Fruit fly (Drosophila melanogaster): ENCODE results near the gene tobi.

tobi gene

DNA sequence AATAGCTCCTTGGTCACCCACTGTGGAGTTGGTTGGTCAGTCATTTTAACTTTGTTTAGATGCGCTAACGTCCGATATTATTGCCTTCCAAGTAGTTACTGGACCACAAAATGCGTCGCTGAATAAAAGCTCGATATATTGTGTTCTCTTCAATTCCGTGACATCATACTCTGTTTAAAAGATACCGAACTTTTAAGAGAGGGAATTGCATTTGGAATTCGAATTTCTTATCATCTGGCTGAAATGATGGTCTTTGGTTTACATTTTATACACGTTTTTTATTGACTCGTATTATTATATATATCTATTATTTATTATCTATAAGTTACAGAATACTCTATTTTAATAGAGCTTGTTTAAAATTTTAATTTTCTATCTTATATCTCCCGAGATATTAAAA lies 15.6 kb downstream of the tobi start, which contains the start of gene CHKov2:
Gene CHKov2, minus strand, starts transcription at position 101 of the 400 bp plus-strand sequence.
- peak; percentile 5 for TF ChIP-seq cic (GFP tag; optimal IDR thresholded peaks at IDR 0.05)
- no peak for TF ChIP-seq CG14711 (tag; optimal IDR thresholded peaks at IDR 0.05)

- TF ChIP-seq Mnt (GFP tag; optimal IDR thresholded peaks at IDR 0.05), result no peak
- peak; percentile 43 for TF ChIP-seq CG33017 (tag; optimal IDR thresholded peaks at IDR 0.05)
- no peak for TF ChIP-seq CG14711 (tag; optimal IDR thresholded peaks at IDR 0.05)
- TF ChIP-seq CG1620 (GFP tag; optimal IDR thresholded peaks at IDR 0.05), result no peak
- TF ChIP-seq cic (GFP tag; optimal IDR thresholded peaks at IDR 0.05), result peak; percentile 1
- TF ChIP-seq CG7045 (GFP tag; optimal IDR thresholded peaks at IDR 0.05), result no peak
- no peak for TF ChIP-seq kay (GFP tag; ENCODE audit: borderline replicate concordance)
- no peak for TF ChIP-seq pad (GFP tag; optimal IDR thresholded peaks at IDR 0.05)
- TF ChIP-seq tj (GFP tag; optimal IDR thresholded peaks at IDR 0.05), result no peak
- TF ChIP-seq CG5204 (GFP tag; optimal IDR thresholded peaks at IDR 0.05), result no peak
- no peak for TF ChIP-seq Clk (GFP tag; optimal IDR thresholded peaks at IDR 0.05)
- no peak for TF ChIP-seq ovo (GFP tag; optimal IDR thresholded peaks at IDR 0.05)
- TF ChIP-seq Crg-1 (GFP tag; optimal IDR thresholded peaks at IDR 0.05), result no peak
- TF ChIP-seq CG12768 (GFP tag; optimal IDR thresholded peaks at IDR 0.05), result peak; percentile 21
- TF ChIP-seq CG7101 (tag; optimal IDR thresholded peaks at IDR 0.05), result no peak
- TF ChIP-seq cnc (optimal IDR thresholded peaks at IDR 0.05), result no peak
- no peak for TF ChIP-seq Hr96 (GFP tag; optimal IDR thresholded peaks at IDR 0.05)
- no peak for TF ChIP-seq toe (GFP tag; optimal IDR thresholded peaks at IDR 0.05)
- no peak for TF ChIP-seq bab1 (GFP tag; optimal IDR thresholded peaks at IDR 0.05)
- peak; percentile 13 for TF ChIP-seq CG11617 (GFP tag; optimal IDR thresholded peaks at IDR 0.05)
Measured at dm6 chr3R:25329079-25329478, 17.6 kb downstream of the tobi start, which contains the start of gene CHKov1. Gene CHKov1 (minus strand): TSS chr3R:25329316.

DNA sequence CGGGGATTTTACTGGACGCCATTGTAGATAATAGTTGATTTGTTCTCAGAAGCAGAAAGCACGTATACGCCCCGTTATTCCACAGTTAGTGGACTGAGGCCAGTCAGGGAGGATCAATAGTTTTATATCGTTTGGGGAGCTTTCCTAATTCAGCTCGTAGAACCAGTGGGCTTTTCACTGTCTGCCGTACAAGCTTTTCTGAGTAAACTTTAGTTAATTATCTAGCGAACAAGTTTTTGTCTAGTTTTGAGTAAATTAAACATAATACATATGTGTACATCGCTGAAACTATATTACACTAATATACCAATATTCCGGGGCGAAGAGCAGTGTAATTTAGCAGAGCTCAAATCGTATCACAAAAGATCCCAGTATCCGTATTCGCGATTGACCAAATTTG lies 24.1 kb downstream of the tobi start, which contains the start of gene CG10562:
Gene CG10562, minus strand, starts transcription at position 101 of the 400 bp plus-strand sequence.
- TF ChIP-seq tj (GFP tag; optimal IDR thresholded peaks at IDR 0.05) (no peak), cic (GFP tag; optimal IDR thresholded peaks at IDR 0.05) (peak; percentile 28), CG12768 (GFP tag; optimal IDR thresholded peaks at IDR 0.05) (peak; percentile 10)

dm6 chr3R:25321681-25322080 lies 25.0 kb downstream of the tobi start:
- TF ChIP-seq cic (GFP tag; optimal IDR thresholded peaks at IDR 0.05), result no peak
- no peak for TF ChIP-seq CG11617 (GFP tag; optimal IDR thresholded peaks at IDR 0.05)
- TF ChIP-seq CG7045 (GFP tag; optimal IDR thresholded peaks at IDR 0.05), result no peak
- TF ChIP-seq bab1 (GFP tag; optimal IDR thresholded peaks at IDR 0.05), result no peak
- no peak for TF ChIP-seq tj (GFP tag; optimal IDR thresholded peaks at IDR 0.05)
- TF ChIP-seq Mnt (GFP tag; optimal IDR thresholded peaks at IDR 0.05), result no peak
- TF ChIP-seq Hr96 (GFP tag; optimal IDR thresholded peaks at IDR 0.05), result no peak
- no peak for TF ChIP-seq Clk (GFP tag; optimal IDR thresholded peaks at IDR 0.05)
- TF ChIP-seq CG5204 (GFP tag; optimal IDR thresholded peaks at IDR 0.05), result no peak
- no peak for TF ChIP-seq ovo (GFP tag; optimal IDR thresholded peaks at IDR 0.05)
- no peak for TF ChIP-seq CG12768 (GFP tag; optimal IDR thresholded peaks at IDR 0.05)
- no peak for TF ChIP-seq CG14711 (tag; optimal IDR thresholded peaks at IDR 0.05)
- no peak for TF ChIP-seq kay (GFP tag; ENCODE audit: borderline replicate concordance)

- no peak for TF ChIP-seq CG33017 (tag; optimal IDR thresholded peaks at IDR 0.05)
- TF ChIP-seq CG7045 (GFP tag; optimal IDR thresholded peaks at IDR 0.05), result no peak
- no peak for TF ChIP-seq CG14711 (tag; optimal IDR thresholded peaks at IDR 0.05)
- no peak for TF ChIP-seq cic (GFP tag; optimal IDR thresholded peaks at IDR 0.05)
- TF ChIP-seq kay (GFP tag; ENCODE audit: borderline replicate concordance), result no peak
- TF ChIP-seq CG7101 (tag; optimal IDR thresholded peaks at IDR 0.05), result no peak
- no peak for TF ChIP-seq ovo (GFP tag; optimal IDR thresholded peaks at IDR 0.05)
- TF ChIP-seq bab1 (GFP tag; optimal IDR thresholded peaks at IDR 0.05), result no peak
- TF ChIP-seq CG11617 (GFP tag; optimal IDR thresholded peaks at IDR 0.05), result no peak
Measured at dm6 chr3R:25320898-25321297, 25.8 kb downstream of the tobi start.

dm6 chr3R:25320051-25320705 lies 26.5 kb downstream of the tobi start, which contains the start of gene CG10560:
Gene CG10560 (minus strand): TSS chr3R:25320101.
- TF ChIP-seq cnc (optimal IDR thresholded peaks at IDR 0.05) (peak; percentile 19 to 51), cic (GFP tag; optimal IDR thresholded peaks at IDR 0.05) (peak; percentile 27), CG11617 (GFP tag; optimal IDR thresholded peaks at IDR 0.05) (no peak), kay (GFP tag; ENCODE audit: borderline replicate concordance) (peak; percentile 74), CG5204 (GFP tag; optimal IDR thresholded peaks at IDR 0.05) (no peak)

- TF ChIP-seq CG11617 (GFP tag; optimal IDR thresholded peaks at IDR 0.05), result no peak
- TF ChIP-seq cnc (optimal IDR thresholded peaks at IDR 0.05), result no peak
- no peak for TF ChIP-seq toe (GFP tag; optimal IDR thresholded peaks at IDR 0.05)
- TF ChIP-seq CG7045 (GFP tag; optimal IDR thresholded peaks at IDR 0.05), result no peak
- no peak for TF ChIP-seq ovo (GFP tag; optimal IDR thresholded peaks at IDR 0.05)
- TF ChIP-seq pad (GFP tag; optimal IDR thresholded peaks at IDR 0.05), result no peak
- no peak for TF ChIP-seq CG1620 (GFP tag; optimal IDR thresholded peaks at IDR 0.05)
- no peak for TF ChIP-seq Mnt (GFP tag; optimal IDR thresholded peaks at IDR 0.05)
Measured at dm6 chr3R:25318011-25318410, 28.7 kb downstream of the tobi start, which contains the start of gene CG10553. Gene CG10553 (minus strand): TSS chr3R:25318111.
